Worm (Caenorhabditis elegans) whole organism, L2 larva: Measurements from ENCODE around the gene oac-50.

ENCODE experiments used
- C34F6.9 ChIP-seq: fragments of 150-350 bp; optimal IDR thresholded peaks from 2 replicates; lab custom pipeline; 2014; ENCODE audit warnings: missing biosample characterization, missing genetic modification characterization
- F13H6.1 ChIP-seq: sonication (generic microtip); optimal IDR thresholded peaks from 2 replicates; lab custom pipeline; 2016; ENCODE audit warnings: missing genetic modification characterization, missing compliant biosample characterization
- R02D3.7 ChIP-seq: fragments of 150-350 bp; optimal IDR thresholded peaks from 2 replicates; lab custom pipeline; 2014; ENCODE audit warnings: missing biosample characterization, missing genetic modification characterization
- Y55F3AM.14 ChIP-seq: fragments of 200-800 bp; sonication (Bioruptor generic); optimal IDR thresholded peaks from 2 replicates; lab custom pipeline; 2018; ENCODE audit warnings: mild to moderate bottlenecking, missing genetic modification characterization, missing compliant biosample characterization
- aly-2 ChIP-seq: fragments of 150-350 bp; optimal IDR thresholded peaks from 2 replicates; lab custom pipeline; 2014; ENCODE audit warnings: missing biosample characterization, missing genetic modification characterization
- ama-1 ChIP-seq: fragments of 150-350 bp; optimal IDR thresholded peaks from 2 replicates; lab custom pipeline; 2018; ENCODE audit warnings: inconsistent platforms
- ceh-16 ChIP-seq: fragments of 150-350 bp; optimal IDR thresholded peaks from 2 replicates; lab custom pipeline; 2014; ENCODE audit warnings: missing biosample characterization, missing genetic modification characterization
- dmd-4 ChIP-seq: sonication (generic microtip); optimal IDR thresholded peaks from 2 replicates; lab custom pipeline; 2017; ENCODE audit warnings: missing biosample characterization, missing genetic modification characterization
- egl-27 ChIP-seq: sonication (generic microtip); optimal IDR thresholded peaks from 3 replicates; lab custom pipeline; 2017; ENCODE audit warnings: missing biosample characterization, missing genetic modification reagents, missing genetic modification characterization
- elt-3 ChIP-seq: sonication (generic microtip); optimal IDR thresholded peaks from 2 replicates; lab custom pipeline; 2017; ENCODE audit warnings: missing biosample characterization, missing genetic modification characterization
- fos-1 ChIP-seq: fragments of 150-350 bp; optimal IDR thresholded peaks from 2 replicates; lab custom pipeline; 2014; ENCODE audit warnings: missing biosample characterization, missing genetic modification characterization
- gmeb-1 ChIP-seq: fragments of 150-350 bp; optimal IDR thresholded peaks from 2 replicates; lab custom pipeline; 2014; ENCODE audit warnings: missing biosample characterization, missing genetic modification characterization
- lin-13 ChIP-seq: fragments of 150-350 bp; optimal IDR thresholded peaks from 2 replicates; lab custom pipeline; 2014; ENCODE audit warnings: missing biosample characterization, missing genetic modification reagents, missing genetic modification characterization
- lsy-2 ChIP-seq, 2 experiments: fragments of 150-350 bp in 1 of 2; sonication (generic microtip) in 1 of 2; optimal IDR thresholded peaks; 2 replicates each; lab custom pipeline; 2014 to 2017; ENCODE audit warnings: missing biosample characterization in 2 of 2, missing genetic modification characterization in 2 of 2
- mab-5 ChIP-seq: fragments of 150-350 bp; optimal IDR thresholded peaks from 2 replicates; lab custom pipeline; 2014; ENCODE audit warnings: missing biosample characterization, missing genetic modification characterization
- mbf-1 ChIP-seq: sonication (generic microtip); optimal IDR thresholded peaks from 2 replicates; lab custom pipeline; 2017; ENCODE audit warnings: missing biosample characterization, missing genetic modification characterization
- mdl-1 ChIP-seq, 2 experiments: fragments of 150-350 bp in 1 of 2; sonication (generic microtip) in 1 of 2; optimal IDR thresholded peaks; 2 replicates each; lab custom pipeline; 2017; ENCODE audit warnings: missing biosample characterization in 2 of 2, missing genetic modification characterization in 2 of 2
- nhr-11 ChIP-seq: fragments of 150-350 bp; optimal IDR thresholded peaks from 2 replicates; lab custom pipeline; 2014; ENCODE audit warnings: missing biosample characterization, missing genetic modification characterization
- nhr-12 ChIP-seq: fragments of 150-350 bp; optimal IDR thresholded peaks from 2 replicates; lab custom pipeline; 2014; ENCODE audit warnings: missing biosample characterization, missing genetic modification characterization
- nhr-21 ChIP-seq: fragments of 150-350 bp; optimal IDR thresholded peaks from 2 replicates; lab custom pipeline; 2014; ENCODE audit warnings: missing biosample characterization, missing genetic modification characterization
- nhr-237 ChIP-seq: fragments of 150-350 bp; optimal IDR thresholded peaks from 2 replicates; lab custom pipeline; 2014; ENCODE audit warnings: missing biosample characterization, missing genetic modification characterization
- nhr-25 ChIP-seq: fragments of 150-350 bp; sonication (generic microtip); optimal IDR thresholded peaks from 3 replicates; lab custom pipeline; 2014; ENCODE audit warnings: missing biosample characterization, missing genetic modification characterization
- nhr-77 ChIP-seq: fragments of 150-350 bp; optimal IDR thresholded peaks from 2 replicates; lab custom pipeline; 2014; ENCODE audit warnings: missing biosample characterization, missing genetic modification characterization
- peb-1 ChIP-seq: fragments of 150-350 bp; optimal IDR thresholded peaks from 2 replicates; lab custom pipeline; 2014; ENCODE audit warnings: missing biosample characterization, missing genetic modification characterization
- sem-4 ChIP-seq: fragments of 150-350 bp; optimal IDR thresholded peaks from 2 replicates; lab custom pipeline; 2014; ENCODE audit warnings: missing biosample characterization, missing genetic modification reagents, missing genetic modification characterization
- skn-1 ChIP-seq: sonication (generic microtip); optimal IDR thresholded peaks from 2 replicates; lab custom pipeline; 2017; ENCODE audit warnings: missing biosample characterization, missing genetic modification characterization
- sma-3 ChIP-seq: sonication (generic microtip); optimal IDR thresholded peaks from 2 replicates; lab custom pipeline; 2016; ENCODE audit warnings: missing genetic modification reagents, missing genetic modification characterization, missing compliant biosample characterization
- sma-9 ChIP-seq, 2 experiments: fragments of 150-350 bp in 1 of 2; sonication (generic microtip) in 1 of 2; optimal IDR thresholded peaks; 2 replicates each; lab custom pipeline; 2014 to 2016; ENCODE audit warnings: missing genetic modification characterization in 2 of 2, mild to moderate bottlenecking in 1 of 2, missing biosample characterization in 1 of 2, missing compliant biosample characterization in 1 of 2, missing genetic modification reagents in 1 of 2, moderate library complexity in 1 of 2
- snpc-4 ChIP-seq: fragments of 150-350 bp; optimal IDR thresholded peaks from 2 replicates; lab custom pipeline; 2014; ENCODE audit warnings: missing biosample characterization, missing genetic modification characterization
- unc-39 ChIP-seq: fragments of 150-350 bp; optimal IDR thresholded peaks from 2 replicates; lab custom pipeline; 2014; ENCODE audit warnings: missing biosample characterization, missing genetic modification characterization
- zag-1 ChIP-seq: fragments of 150-350 bp; optimal IDR thresholded peaks from 2 replicates; lab custom pipeline; 2014; ENCODE audit warnings: missing biosample characterization, missing genetic modification characterization
- ztf-11 ChIP-seq: sonication (generic microtip); optimal IDR thresholded peaks from 2 replicates; lab custom pipeline; 2017; ENCODE audit warnings: missing biosample characterization, missing genetic modification characterization
- ztf-4 ChIP-seq: fragments of 150-350 bp; optimal IDR thresholded peaks from 2 replicates; lab custom pipeline; 2014; ENCODE audit warnings: missing biosample characterization, missing genetic modification characterization

oac-50 gene

DNA sequence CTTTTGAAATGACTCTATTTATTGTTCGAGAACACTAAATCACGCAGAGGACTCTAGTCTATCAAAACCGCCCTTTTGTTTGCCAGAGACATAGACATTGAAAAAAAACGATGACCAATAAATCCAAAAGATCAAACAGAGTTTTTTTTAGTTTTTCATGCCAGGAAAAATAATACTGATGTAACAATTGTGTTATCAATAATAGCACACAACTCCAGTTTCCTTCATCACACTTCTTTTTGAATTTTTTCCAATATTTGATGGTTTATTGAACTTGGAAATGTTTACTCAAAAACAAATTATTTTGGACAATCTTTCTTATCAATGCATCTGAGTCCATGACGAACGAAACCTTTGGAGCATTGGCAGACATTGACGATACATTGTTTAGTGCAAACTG is 19.4 kb downstream of the oac-50 start, which contains the start of gene C25E10.8:
C25E10.8 (minus strand) TSS at position 101 of the 400 bp plus-strand sequence.
- no peak for TF ChIP-seq nhr-25
- TF ChIP-seq nhr-77 (tag; lab: Kevin White, UChicago) = no peak
- no peak for TF ChIP-seq ztf-4 (tag; lab: Kevin White, UChicago)
- no peak for TF ChIP-seq egl-27
- no peak for TF ChIP-seq R02D3.7 (tag; lab: Kevin White, UChicago)
- no peak for TF ChIP-seq mdl-1 (tag; optimal IDR thresholded peaks at IDR 0.05; lab: Kevin White, UChicago)
- no peak for TF ChIP-seq F13H6.1
- TF ChIP-seq fos-1 (tag; lab: Kevin White, UChicago) = no peak
- TF ChIP-seq snpc-4 = no peak

DNA sequence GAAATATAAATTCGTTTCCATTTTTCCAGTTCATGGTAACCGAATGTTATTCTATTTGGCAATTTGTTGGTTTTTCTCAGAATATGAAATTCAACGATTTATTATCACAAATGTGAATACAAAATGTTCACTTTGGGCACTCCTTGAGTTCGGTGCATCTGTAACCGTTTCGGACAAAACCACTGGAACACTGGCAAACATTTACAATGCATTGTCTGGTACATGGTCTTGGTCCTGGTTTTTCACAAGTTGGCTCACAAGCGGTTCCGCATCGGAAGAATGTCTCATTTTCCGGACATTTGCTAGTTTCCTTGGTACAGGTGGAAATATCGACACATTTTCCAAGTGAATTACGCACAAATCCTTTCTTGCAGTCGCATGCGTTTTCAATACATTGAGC is 20.1 kb downstream of the oac-50 start:
- TF ChIP-seq mab-5 (no peak), lin-13 (GFP tag; lab: Kevin White, UChicago) (no peak), unc-39 (no peak), dmd-4 (no peak), nhr-11 (tag; lab: Kevin White, UChicago) (no peak), F13H6.1 (no peak), R02D3.7 (tag; lab: Kevin White, UChicago) (no peak), nhr-25 (no peak), peb-1 (tag; lab: Kevin White, UChicago) (no peak)

DNA sequence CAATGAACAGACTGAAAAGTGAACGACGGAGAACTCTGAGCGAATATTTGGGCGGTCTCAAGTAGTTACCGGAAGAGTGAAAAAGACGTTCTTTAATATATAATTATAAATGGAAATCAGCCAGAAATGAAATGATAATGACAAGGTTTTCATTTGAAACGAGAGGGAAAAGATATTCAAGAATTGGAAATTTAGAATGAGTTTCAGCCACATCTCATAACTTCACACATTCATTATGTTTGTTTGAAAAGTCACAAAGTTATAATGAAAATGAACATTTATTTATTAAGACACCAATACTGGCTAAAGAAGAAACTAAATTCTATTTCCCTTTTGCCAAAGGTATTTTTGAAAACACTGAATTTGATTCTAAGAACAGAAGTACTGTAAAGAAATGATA is 22.2 kb downstream of the oac-50 start, which contains the start of gene C25E10.7:
C25E10.7 (minus strand) TSS at position 101 of the 400 bp plus-strand sequence.
- no peak for TF ChIP-seq lsy-2 (tag; optimal IDR thresholded peaks at IDR 0.05; lab: Kevin White, UChicago)
- TF ChIP-seq mbf-1 (tag; lab: Kevin White, UChicago) = no peak
- TF ChIP-seq zag-1 = no peak
- TF ChIP-seq skn-1 (tag; lab: Kevin White, UChicago) = no peak
- TF ChIP-seq nhr-21 (tag; lab: Kevin White, UChicago) = no peak
- no peak for TF ChIP-seq sma-3
- no peak for TF ChIP-seq Y55F3AM.14 (GFP tag; lab: Kevin White, UChicago)
- TF ChIP-seq ceh-16 (tag; lab: Kevin White, UChicago) = no peak

DNA sequence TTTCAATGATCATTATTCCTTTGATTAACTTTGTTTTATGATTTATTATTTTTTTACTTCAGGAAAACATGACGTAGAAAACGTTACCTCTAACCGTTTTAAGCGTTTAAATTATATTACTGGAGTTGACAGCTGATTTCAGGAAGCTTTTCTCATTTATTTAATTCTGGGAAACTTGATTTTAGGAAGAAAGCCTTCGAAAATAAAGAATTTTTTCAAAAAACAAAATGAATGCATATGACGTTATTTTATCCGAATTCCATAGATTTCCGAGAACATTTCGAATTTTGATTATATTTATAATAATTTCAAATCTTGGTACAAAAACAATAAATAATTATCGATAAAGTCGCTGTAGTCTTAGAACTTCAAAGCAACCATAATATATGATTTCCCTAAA is 24.1 kb downstream of the oac-50 start:
- TF ChIP-seq nhr-12 (tag; lab: Kevin White, UChicago) (no peak), nhr-77 (tag; lab: Kevin White, UChicago) (no peak), aly-2 (tag; lab: Kevin White, UChicago) (no peak), nhr-237 (tag; lab: Kevin White, UChicago) (no peak), unc-39 (no peak), sma-3 (no peak), gmeb-1 (tag; lab: Kevin White, UChicago) (no peak), ztf-11 (tag; lab: Kevin White, UChicago) (no peak), fos-1 (tag; lab: Kevin White, UChicago) (no peak), lin-13 (GFP tag; lab: Kevin White, UChicago) (no peak), sem-4 (no peak), mdl-1 (tag; optimal IDR thresholded peaks at IDR 0.05; lab: Kevin White, UChicago) (no peak), elt-3 (no peak), peb-1 (tag; lab: Kevin White, UChicago) (no peak)

DNA sequence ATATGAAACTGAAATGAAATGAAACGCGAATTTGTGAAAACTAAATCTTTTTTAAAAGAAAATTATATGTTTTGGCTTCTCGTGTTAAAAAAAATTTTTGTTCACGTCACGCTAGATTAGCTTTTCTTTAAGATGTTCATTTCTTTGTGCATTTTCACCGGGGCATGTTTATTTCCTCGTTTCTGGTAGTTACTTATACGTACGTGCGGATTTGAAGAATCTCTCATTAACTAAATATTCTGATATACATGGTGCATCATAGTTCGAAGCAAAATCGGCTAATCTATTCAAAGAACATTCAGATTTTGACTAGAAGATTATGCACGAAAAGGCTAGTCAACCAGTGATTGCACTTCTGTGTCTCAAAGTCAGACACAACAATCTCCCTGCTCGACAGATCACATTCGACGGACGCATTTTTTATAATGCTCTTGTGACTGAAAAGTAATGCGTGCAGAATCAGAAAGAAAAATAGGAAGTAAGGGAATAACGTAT is 25.7 kb downstream of the oac-50 start, which contains the start of gene C25E10.17:
C25E10.17 (minus strand) TSS at position 51 of the 495 bp plus-strand sequence.
- TF ChIP-seq sma-3 = no peak
- peak; percentile 26 for TF ChIP-seq nhr-21 (tag; lab: Kevin White, UChicago)
- TF ChIP-seq lsy-2 (tag; optimal IDR thresholded peaks at IDR 0.05; lab: Kevin White, UChicago) = no peak
- TF ChIP-seq sma-9 (GFP tag; optimal IDR thresholded peaks at IDR 0.05; lab: Kevin White, UChicago) = no peak
- TF ChIP-seq sma-9 (tag; optimal IDR thresholded peaks at IDR 0.05; lab: Kevin White, UChicago) = no peak

DNA sequence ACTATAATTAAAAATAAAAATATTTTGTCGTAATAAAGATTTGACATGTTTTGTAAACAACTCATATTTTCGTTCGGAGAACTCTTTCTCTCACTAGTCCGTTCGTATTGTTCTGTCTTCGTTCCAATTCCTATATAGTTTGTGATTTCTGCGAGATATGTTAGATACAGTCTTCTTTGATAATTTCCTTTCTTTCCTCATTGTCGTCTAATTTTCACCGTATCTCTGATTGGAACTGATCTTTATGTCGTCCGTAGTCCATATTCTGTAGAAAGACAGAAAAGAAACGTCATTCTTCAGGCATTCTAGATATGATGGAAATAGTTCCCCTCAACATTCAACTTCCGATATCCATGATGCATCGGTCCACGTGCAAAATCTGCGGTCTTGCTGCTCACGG is 28.5 kb downstream of the oac-50 start, which contains the start of gene nhr-30:
nhr-30 (plus strand) TSS at position 301 of the 400 bp plus-strand sequence.
- TF ChIP-seq ama-1 (lab: Kevin White, UChicago) (no peak), peb-1 (tag; lab: Kevin White, UChicago) (no peak), sma-3 (no peak), egl-27 (no peak), aly-2 (tag; lab: Kevin White, UChicago) (no peak), C34F6.9 (tag; lab: Kevin White, UChicago) (no peak)
- TF ChIP-seq, all 48 proteins: peak for 0
